Worm (Caenorhabditis elegans): ENCODE results near the gene Y71H2AR.2.

ce11 chrIII:2818980-2819379 lies 21.7 kb downstream of the Y71H2AR.2 start, which contains the start of gene pipp-4P:
- TF ChIP-seq egl-43 (GFP tag; IDR thresholded peaks at IDR 0.05) (no peak), unc-62 (GFP tag; optimal IDR thresholded peaks at IDR 0.05 in 1 of 2) (no peak), unc-62 (tag; optimal IDR thresholded peaks at IDR 0.05) (no peak), ceh-82 (tag; optimal IDR thresholded peaks at IDR 0.05) (no peak), nhr-11 (tag; optimal IDR thresholded peaks at IDR 0.05) (no peak), fos-1 (tag; optimal IDR thresholded peaks at IDR 0.05) (no peak), pqm-1 (tag; optimal IDR thresholded peaks at IDR 0.05) (no peak), snpc-4 (tag; optimal IDR thresholded peaks at IDR 0.05) (no peak), mdl-1 (tag; optimal IDR thresholded peaks at IDR 0.05) (no peak), fkh-10 (GFP tag; optimal IDR thresholded peaks at IDR 0.05) (no peak)

Measured in whole organism, L4 larva.